Fruit fly (Drosophila melanogaster): ENCODE data around the gene karr.
"Not testable (repeated sequence)": the region's sequence is repeated elsewhere in the genome, so short reads cannot be mapped to it uniquely, and the experiment has no call there.

karr gene

DNA sequence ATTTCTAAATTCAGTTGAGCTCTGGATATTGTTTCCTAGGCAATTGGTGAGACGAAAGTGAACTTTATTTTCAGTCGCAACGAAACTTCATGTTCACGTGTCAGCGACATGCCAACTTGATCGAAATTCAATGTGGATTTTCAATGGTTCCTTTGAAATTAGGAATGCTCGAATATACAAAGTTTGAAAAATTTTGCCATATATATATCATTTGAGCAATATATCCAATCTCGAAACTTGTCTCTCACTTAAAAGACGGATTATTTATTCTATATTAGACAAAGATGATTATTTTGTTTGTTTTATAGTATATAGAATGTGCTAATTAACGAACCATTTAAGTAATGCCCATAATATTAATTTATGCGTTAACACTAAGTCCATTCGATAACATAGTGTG is at the start of gene karr:
karr (minus strand) TSS at position 101 of the 400 bp plus-strand sequence.
- no peak for TF ChIP-seq bab1 (GFP tag; optimal IDR thresholded peaks at IDR 0.05)
- no peak for TF ChIP-seq cic (GFP tag; optimal IDR thresholded peaks at IDR 0.05)
- TF ChIP-seq CG7045 (GFP tag; optimal IDR thresholded peaks at IDR 0.05): no peak
- no peak for TF ChIP-seq CG11617 (GFP tag; optimal IDR thresholded peaks at IDR 0.05)
- TF ChIP-seq pad (GFP tag; optimal IDR thresholded peaks at IDR 0.05): no peak
- TF ChIP-seq CG1620 (GFP tag; optimal IDR thresholded peaks at IDR 0.05): no peak
- TF ChIP-seq Clk (GFP tag; optimal IDR thresholded peaks at IDR 0.05): no peak
- TF ChIP-seq CG5204 (GFP tag; optimal IDR thresholded peaks at IDR 0.05): no peak
- no peak for TF ChIP-seq Mnt (GFP tag; optimal IDR thresholded peaks at IDR 0.05)
- TF ChIP-seq ovo (GFP tag; optimal IDR thresholded peaks at IDR 0.05): no peak
- no peak for TF ChIP-seq toe (GFP tag; optimal IDR thresholded peaks at IDR 0.05)

dm6 chrX:20159679-20160140 is 49.3 kb upstream of the karr start, which contains the start of gene Rab35:
Rab35 (minus strand) TSS chrX:20159872.
- TF ChIP-seq CG33017 (tag; optimal IDR thresholded peaks at IDR 0.05) (no peak), cnc (optimal IDR thresholded peaks at IDR 0.05) (no peak), toe (GFP tag; optimal IDR thresholded peaks at IDR 0.05) (peak; percentile 50), CG14711 (tag; optimal IDR thresholded peaks at IDR 0.05) (peak; percentile 9), CG1620 (GFP tag; optimal IDR thresholded peaks at IDR 0.05) (peak; percentile 74), tj (GFP tag; optimal IDR thresholded peaks at IDR 0.05) (no peak), bab1 (GFP tag; optimal IDR thresholded peaks at IDR 0.05) (peak; percentile 2), Clk (GFP tag; optimal IDR thresholded peaks at IDR 0.05) (no peak), cic (GFP tag; optimal IDR thresholded peaks at IDR 0.05) (no peak), CG12768 (GFP tag; optimal IDR thresholded peaks at IDR 0.05) (no peak), CG7045 (GFP tag; optimal IDR thresholded peaks at IDR 0.05) (no peak), Mnt (GFP tag; optimal IDR thresholded peaks at IDR 0.05) (peak; percentile 14), Crg-1 (GFP tag; optimal IDR thresholded peaks at IDR 0.05) (peak; percentile 30), CG5204 (GFP tag; optimal IDR thresholded peaks at IDR 0.05) (peak; percentile 17), ovo (GFP tag; optimal IDR thresholded peaks at IDR 0.05) (no peak), pad (GFP tag; optimal IDR thresholded peaks at IDR 0.05) (peak; percentile 35), Hr96 (GFP tag; optimal IDR thresholded peaks at IDR 0.05) (no peak), CG11617 (GFP tag; optimal IDR thresholded peaks at IDR 0.05) (no peak), kay (GFP tag; ENCODE audit: borderline replicate concordance) (no peak), CG7101 (tag; optimal IDR thresholded peaks at IDR 0.05) (peak; percentile 5)

dm6 chrX:20158943-20159385 is 48.6 kb upstream of the karr start:
- TF ChIP-seq bab1 (GFP tag; optimal IDR thresholded peaks at IDR 0.05) (peak; percentile 16), CG33017 (tag; optimal IDR thresholded peaks at IDR 0.05) (no peak), kay (GFP tag; ENCODE audit: borderline replicate concordance) (no peak), pad (GFP tag; optimal IDR thresholded peaks at IDR 0.05) (peak; percentile 24), Mnt (GFP tag; optimal IDR thresholded peaks at IDR 0.05) (no peak), cnc (optimal IDR thresholded peaks at IDR 0.05) (no peak), CG1620 (GFP tag; optimal IDR thresholded peaks at IDR 0.05) (no peak), ovo (GFP tag; optimal IDR thresholded peaks at IDR 0.05) (peak; percentile 70), tj (GFP tag; optimal IDR thresholded peaks at IDR 0.05) (peak; percentile 34), CG7101 (tag; optimal IDR thresholded peaks at IDR 0.05) (no peak), Hr96 (GFP tag; optimal IDR thresholded peaks at IDR 0.05) (no peak), toe (GFP tag; optimal IDR thresholded peaks at IDR 0.05) (no peak), CG11617 (GFP tag; optimal IDR thresholded peaks at IDR 0.05) (peak; percentile 4)

DNA sequence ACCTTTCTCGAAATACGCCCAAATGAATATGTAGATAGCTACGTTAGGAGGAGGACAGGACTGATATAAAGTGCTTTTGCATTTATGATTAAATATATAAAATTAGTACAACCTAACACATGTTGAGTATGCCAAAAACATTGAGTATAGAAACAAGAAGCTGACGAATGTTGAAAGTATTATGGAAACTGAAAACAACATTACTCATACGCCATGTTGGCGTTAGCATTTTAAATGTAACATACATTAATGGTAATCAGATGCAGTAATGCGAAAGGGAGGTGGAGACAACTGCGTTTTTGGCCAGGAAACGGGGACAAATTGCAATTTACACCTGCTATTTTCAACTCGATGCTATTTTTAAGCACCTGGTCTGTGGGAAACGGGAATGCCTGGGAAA is 48.1 kb upstream of the karr start:
- TF ChIP-seq CG7101 (tag; optimal IDR thresholded peaks at IDR 0.05) (no peak), CG33017 (tag; optimal IDR thresholded peaks at IDR 0.05) (no peak), ovo (GFP tag; optimal IDR thresholded peaks at IDR 0.05) (no peak), toe (GFP tag; optimal IDR thresholded peaks at IDR 0.05) (no peak), Mnt (GFP tag; optimal IDR thresholded peaks at IDR 0.05) (no peak), CG14711 (tag; optimal IDR thresholded peaks at IDR 0.05) (no peak), CG12768 (GFP tag; optimal IDR thresholded peaks at IDR 0.05) (no peak), Hr96 (GFP tag; optimal IDR thresholded peaks at IDR 0.05) (no peak), tj (GFP tag; optimal IDR thresholded peaks at IDR 0.05) (no peak)

dm6 chrX:20155947-20156346 is 45.6 kb upstream of the karr start:
- no peak for TF ChIP-seq tj (GFP tag; optimal IDR thresholded peaks at IDR 0.05)
- TF ChIP-seq cic (GFP tag; optimal IDR thresholded peaks at IDR 0.05): no peak

dm6 chrX:20147693-20148174 is 37.4 kb upstream of the karr start, which contains the start of gene aspr:
aspr (plus strand) TSS chrX:20148124.
- TF ChIP-seq ovo (GFP tag; optimal IDR thresholded peaks at IDR 0.05): no peak
- TF ChIP-seq cic (GFP tag; optimal IDR thresholded peaks at IDR 0.05): no peak

- TF ChIP-seq CG7045 (GFP tag; optimal IDR thresholded peaks at IDR 0.05); Mnt (GFP tag; optimal IDR thresholded peaks at IDR 0.05); cnc (optimal IDR thresholded peaks at IDR 0.05): not testable (repeated sequence)
Observed at dm6 chrX:20143088-20143487, 32.7 kb upstream of the karr start, which contains the start of gene Or19a. Or19a (minus strand) TSS chrX:20143188.
